Worm (Caenorhabditis elegans): ENCODE results near the gene F59A1.11.

The F59A1.11 gene

DNA sequence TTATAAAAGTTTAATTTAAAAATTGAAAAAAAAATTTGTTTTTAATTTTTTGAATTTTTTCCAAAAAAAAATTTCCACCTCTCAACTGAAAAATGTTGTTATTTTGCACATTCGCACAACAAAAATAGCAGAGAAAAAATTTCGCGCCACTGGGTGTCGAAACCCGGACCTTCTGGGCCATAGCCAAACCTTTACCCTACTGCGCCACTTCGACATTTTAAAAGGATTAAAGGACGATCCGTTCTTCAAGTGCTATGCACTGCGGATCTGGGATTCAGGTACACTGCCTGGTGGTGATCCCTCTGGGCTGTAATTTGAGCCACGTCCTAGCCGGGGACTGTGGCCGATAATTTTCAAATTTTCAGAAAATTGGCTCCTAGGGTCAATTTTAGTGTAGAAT lies 21.6 kb upstream of the F59A1.11 start (continued):
- peak; percentile 38; the same call in 1 of the 2 replicates for TF ChIP-seq madf-6 (GFP tag; IDR thresholded peaks at IDR 0.05)
- TF ChIP-seq attf-6 (GFP tag; IDR thresholded peaks at IDR 0.05): peak; percentile 86
- 0 out of 2 replicates have a peak, but pooled peaks have one; percentile 30 for TF ChIP-seq Y53F4B.3 (GFP tag; IDR thresholded peaks at IDR 0.05)
- peak; percentile 65 for TF ChIP-seq B0261.1 (tag; optimal IDR thresholded peaks at IDR 0.05)

- no peak for TF ChIP-seq ceh-40 (GFP tag; IDR thresholded peaks at IDR 0.05)
- no peak for TF ChIP-seq snpc-4 (GFP tag; optimal IDR thresholded peaks at IDR 0.05)
- no peak for TF ChIP-seq snpc-4 (tag; optimal IDR thresholded peaks at IDR 0.05)
- TF ChIP-seq dox-1 (GFP tag; IDR thresholded peaks at IDR 0.05): no peak
- no peak for TF ChIP-seq unc-62 (GFP tag; optimal IDR thresholded peaks at IDR 0.05)
- no peak for TF ChIP-seq hrde-1 (tag; optimal IDR thresholded peaks at IDR 0.05; ENCODE audit: borderline replicate concordance)
- no peak for TF ChIP-seq let-607 (tag; optimal IDR thresholded peaks at IDR 0.05)
- no peak for TF ChIP-seq nfyb-1 (GFP tag; IDR thresholded peaks at IDR 0.05)
- TF ChIP-seq tbx-9 (tag; optimal IDR thresholded peaks at IDR 0.05; ENCODE audit: borderline replicate concordance): no peak
- TF ChIP-seq zim-3 (tag; optimal IDR thresholded peaks at IDR 0.05): no peak
Observed at ce11 chrV:17686852-17687251, 21.0 kb upstream of the F59A1.11 start, which contains the start of gene F59A1.18. Gene F59A1.18 (minus strand): TSS chrV:17686952.

DNA sequence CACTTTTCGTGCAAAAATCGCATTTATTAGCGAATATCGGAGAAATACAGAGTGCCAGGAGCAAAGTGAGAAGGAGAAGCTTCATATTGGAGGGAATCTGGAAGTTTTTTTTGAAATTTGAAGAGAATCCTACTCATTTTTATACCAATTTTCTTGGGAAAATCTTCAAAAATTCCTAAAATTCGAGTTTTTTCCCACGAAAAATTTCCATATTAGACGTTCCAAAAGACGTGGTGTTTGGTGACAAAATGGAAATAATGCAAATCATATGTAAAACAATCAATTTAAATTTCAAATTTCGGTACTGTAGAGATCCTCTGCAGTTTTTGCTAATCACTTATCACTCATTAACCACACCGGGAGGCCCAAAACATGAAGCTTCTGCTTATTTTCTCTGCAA lies 19.1 kb upstream of the F59A1.11 start, which contains the start of the genes F59A1.16 and F59A1.6:
Gene F59A1.16 (minus strand): TSS at position 101 of the 400 bp plus-strand sequence.
Gene F59A1.6 (plus strand): TSS at position 285 of the 400 bp plus-strand sequence.
- no peak for TF ChIP-seq D2030.7 (GFP tag; IDR thresholded peaks at IDR 0.05)
- TF ChIP-seq Y79H2A.3 (GFP tag; conservative IDR thresholded peaks at IDR 0.05): no peak
- no peak for TF ChIP-seq Y53F4B.3 (GFP tag; IDR thresholded peaks at IDR 0.05)
- TF ChIP-seq ceh-58 (GFP tag; IDR thresholded peaks at IDR 0.05): no peak
- no peak for TF ChIP-seq hsf-1 (GFP tag; IDR thresholded peaks at IDR 0.05)
- no peak for TF ChIP-seq dpl-1 (GFP tag; optimal IDR thresholded peaks at IDR 0.05)
- no peak for TF ChIP-seq unc-130 (GFP tag; optimal IDR thresholded peaks at IDR 0.05)
- TF ChIP-seq lsl-1 (GFP tag; optimal IDR thresholded peaks at IDR 0.05): no peak

DNA sequence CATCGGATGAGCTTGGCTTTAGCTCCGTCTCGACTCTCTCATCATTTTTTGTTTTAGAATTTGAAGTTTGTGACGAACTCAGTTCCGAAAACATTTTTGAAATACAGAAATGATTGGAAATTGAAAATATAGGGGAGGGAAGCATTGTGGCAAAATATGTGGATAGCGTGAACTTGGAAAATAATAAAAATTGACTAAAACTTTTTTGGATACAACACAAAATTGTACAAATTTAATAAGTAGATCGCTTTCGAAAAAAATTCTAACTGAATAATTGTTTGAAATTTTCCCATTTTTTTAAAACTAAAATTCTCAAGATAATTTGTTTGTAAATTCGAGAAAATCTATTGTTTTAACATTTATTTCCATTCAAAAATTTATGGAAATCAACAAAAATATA lies 18.0 kb upstream of the F59A1.11 start, which contains the start of gene F59A1.15:
Gene F59A1.15 (minus strand): TSS at position 101 of the 400 bp plus-strand sequence.
- TF ChIP-seq sptf-2 (GFP tag; optimal IDR thresholded peaks at IDR 0.05) (no peak), hmg-20 (GFP tag; IDR thresholded peaks at IDR 0.05) (no peak), lin-35 (GFP tag; optimal IDR thresholded peaks at IDR 0.05) (no peak), sea-2 (GFP tag; IDR thresholded peaks at IDR 0.05) (no peak), F33H1.4 (GFP tag; IDR thresholded peaks at IDR 0.05) (no peak), nfyb-1 (GFP tag; IDR thresholded peaks at IDR 0.05) (no peak), tbp1 (GFP tag; optimal IDR thresholded peaks at IDR 0.05) (no peak), hsf-1 (GFP tag; IDR thresholded peaks at IDR 0.05) (no peak), attf-3 (GFP tag; conservative IDR thresholded peaks at IDR 0.05) (no peak), F52B5.7 (tag; optimal IDR thresholded peaks at IDR 0.05) (no peak), hmg-1.2 (GFP tag; IDR thresholded peaks at IDR 0.05) (no peak), gei-17 (GFP tag; optimal IDR thresholded peaks at IDR 0.05) (no peak), sdz-38 (tag; optimal IDR thresholded peaks at IDR 0.05) (no peak), F57A8.1 (GFP tag; optimal IDR thresholded peaks at IDR 0.05) (no peak), chd-7 (tag; optimal IDR thresholded peaks at IDR 0.05) (no peak), ztf-25 (GFP tag; IDR thresholded peaks at IDR 0.05) (no peak)
